Worm (Caenorhabditis elegans) whole organism, L4 larva: ENCODE data around the gene ZK892.3.

Experiments used
- lin-38 ChIP-seq: fragments of 200-800 bp; sonication (Bioruptor generic); IDR thresholded peaks from 2 replicates; pipeline ENCODE4 v1.3.6; 2022; ENCODE audit warnings: missing genetic modification reagents, missing genetic modification characterization, missing compliant biosample characterization
- nhr-111 ChIP-seq: fragments of 200-800 bp; sonication (Bioruptor generic); optimal IDR thresholded peaks from 2 replicates; lab custom pipeline; 2018; ENCODE audit warnings: mild to moderate bottlenecking, missing genetic modification characterization, missing compliant biosample characterization
- pha-4 ChIP-seq, 2 experiments: fragments of 150-350 bp in 1 of 2; fragments of 200-800 bp in 1 of 2; sonication (Bioruptor generic) in 1 of 2; IDR thresholded peaks in 1 of 2; optimal IDR thresholded peaks in 1 of 2; 2 replicates each; pipeline versions ENCODE4 v1.3.6 to Lab custom; 2014 to 2022; ENCODE audit warnings: missing genetic modification characterization in 2 of 2, missing genetic modification reagents in 2 of 2, missing biosample characterization in 1 of 2, missing compliant biosample characterization in 1 of 2

DNA sequence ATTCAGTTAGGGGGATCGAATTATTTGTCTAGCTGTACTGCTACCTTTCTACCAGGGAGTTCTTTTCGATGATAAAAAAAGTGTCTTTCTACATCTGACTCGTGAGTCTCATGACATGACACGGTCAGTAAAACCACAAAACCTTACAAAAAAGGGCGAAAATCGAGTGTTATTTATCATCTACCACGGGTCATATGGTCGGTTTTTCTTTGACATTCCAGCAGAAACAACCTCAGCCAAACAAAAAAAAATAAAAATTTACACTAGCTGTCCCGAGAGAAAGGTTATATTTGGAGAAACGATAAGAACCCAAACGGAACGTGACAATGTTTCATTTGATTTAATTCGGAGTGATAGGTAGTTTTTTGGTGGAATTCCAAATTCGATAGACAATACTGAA is 18.0 kb downstream of the ZK892.3 start:
- no peak for TF ChIP-seq lin-38 (GFP tag; lab: Robert Waterston, UW)
- no peak for TF ChIP-seq pha-4 (GFP tag; IDR thresholded peaks at IDR 0.05; lab: Robert Waterston, UW)
- TF ChIP-seq pha-4 (tag; optimal IDR thresholded peaks at IDR 0.05; lab: Kevin White, UChicago) = no peak
- TF ChIP-seq nhr-111 (GFP tag; lab: Kevin White, UChicago) = no peak
